Fruit fly (Drosophila melanogaster) whole organism, embryonic: Measurements from ENCODE around the gene CG43295.

Source experiments
- Bgb ChIP-seq: fragments of 200-800 bp; sonication (Bioruptor generic); IDR thresholded peaks from 2 replicates; pipeline ENCODE4 v1.3.6; 2022; ENCODE audit warnings: missing biosample characterization, missing genetic modification characterization; ENCODE audit not compliant: partially characterized antibody
- CG10147 ChIP-seq: fragments of 200-800 bp; sonication (Bioruptor generic); optimal IDR thresholded peaks from 2 replicates; lab custom pipeline; 2019; ENCODE audit warnings: missing biosample characterization, mild to moderate bottlenecking, missing genetic modification characterization, moderate library complexity
- CG10654 ChIP-seq: fragments of 200-800 bp; sonication (Bioruptor generic); optimal IDR thresholded peaks from 2 replicates; lab custom pipeline; 2016; ENCODE audit warnings: missing biosample characterization, missing genetic modification characterization
- CG11247 ChIP-seq: fragments of 200-800 bp; sonication (Bioruptor generic); IDR thresholded peaks from 2 replicates; pipeline ENCODE4 v1.3.6; 2022; ENCODE audit warnings: missing biosample characterization, missing genetic modification characterization
- CG12391 ChIP-seq: fragments of 200-800 bp; sonication (Bioruptor generic); optimal IDR thresholded peaks from 3 replicates; lab custom pipeline; 2018; ENCODE audit warnings: missing biosample characterization, mild to moderate bottlenecking, missing genetic modification characterization, moderate library complexity
- CG12744 ChIP-seq: fragments of 200-800 bp; sonication (Bioruptor generic); optimal IDR thresholded peaks from 2 replicates; lab custom pipeline; 2016; ENCODE audit warnings: missing biosample characterization, missing genetic modification characterization
- CG13287 ChIP-seq: fragments of 200-800 bp; sonication (Bioruptor generic); IDR thresholded peaks from 2 replicates; pipeline ENCODE4 v1.3.6; 2022; ENCODE audit warnings: missing biosample characterization, missing genetic modification characterization; ENCODE audit not compliant: partially characterized antibody
- CG13624 ChIP-seq: fragments of 200-800 bp; sonication (Bioruptor generic); optimal IDR thresholded peaks from 2 replicates; lab custom pipeline; 2016; ENCODE audit warnings: missing biosample characterization, missing genetic modification characterization
- CG14050 ChIP-seq: fragments of 200-800 bp; sonication (Bioruptor generic); IDR thresholded peaks from 3 replicates; pipeline ENCODE4 v1.3.6; 2022; ENCODE audit warnings: missing biosample characterization, missing genetic modification characterization
- CG18011 ChIP-seq: fragments of 200-800 bp; sonication (Bioruptor generic); optimal IDR thresholded peaks from 2 replicates; lab custom pipeline; 2017; ENCODE audit warnings: missing biosample characterization, missing genetic modification characterization, mild to moderate bottlenecking, moderate library complexity, missing genotype
- CG1832 ChIP-seq: fragments of 200-800 bp; sonication (Bioruptor generic); optimal IDR thresholded peaks from 2 replicates; lab custom pipeline; 2017; ENCODE audit warnings: missing biosample characterization, mild to moderate bottlenecking, missing genetic modification characterization, inconsistent platforms
- CG3065 ChIP-seq: fragments of 200-800 bp; sonication (Bioruptor generic); optimal IDR thresholded peaks from 2 replicates; lab custom pipeline; 2016; ENCODE audit warnings: missing biosample characterization, missing genetic modification characterization
- CG31365 ChIP-seq: fragments of 200-800 bp; sonication (Bioruptor generic); optimal IDR thresholded peaks from 2 replicates; lab custom pipeline; 2018; ENCODE audit warnings: missing biosample characterization, mild to moderate bottlenecking, missing genetic modification characterization
- CG5180 ChIP-seq: fragments of 200-800 bp; sonication (Bioruptor generic); optimal IDR thresholded peaks from 3 replicates; lab custom pipeline; 2017; ENCODE audit warnings: missing biosample characterization, missing genetic modification characterization, mild to moderate bottlenecking, moderate library complexity, missing genetic modification reagents
- CG6683 ChIP-seq: fragments of 200-800 bp; sonication (Bioruptor generic); optimal IDR thresholded peaks from 2 replicates; lab custom pipeline; 2017; ENCODE audit warnings: missing biosample characterization, mild to moderate bottlenecking, missing genetic modification characterization, missing genetic modification reagents
- CG6854 ChIP-seq: fragments of 200-800 bp; sonication (Bioruptor generic); optimal IDR thresholded peaks from 3 replicates; lab custom pipeline; 2017; ENCODE audit warnings: missing biosample characterization, mild to moderate bottlenecking, missing genetic modification characterization
- CG7357 ChIP-seq: fragments of 200-800 bp; sonication (Bioruptor generic); IDR thresholded peaks from 3 replicates; pipeline ENCODE4 v1.3.6; 2022; ENCODE audit warnings: missing biosample characterization, missing genetic modification characterization
- CrebB ChIP-seq: fragments of 200-800 bp; sonication (Bioruptor generic); optimal IDR thresholded peaks from 3 replicates; lab custom pipeline; 2018; ENCODE audit warnings: missing biosample characterization, mild to moderate bottlenecking, missing genetic modification characterization
- Dfd ChIP-seq, 2 experiments: fragments of >200 bp; optimal IDR thresholded peaks; 2 replicates each; lab custom pipeline; 2017; ENCODE audit warnings: missing biosample characterization in 2 of 2, missing genetic modification characterization in 2 of 2
- Dp ChIP-seq: fragments of 200-800 bp; sonication (Bioruptor generic); optimal IDR thresholded peaks from 2 replicates; lab custom pipeline; 2018; ENCODE audit warnings: missing biosample characterization, mild to moderate bottlenecking, missing genetic modification characterization, moderate library complexity
- Dref ChIP-seq: fragments of 200-800 bp; sonication (Bioruptor generic); IDR thresholded peaks from 2 replicates; pipeline ENCODE4 v1.3.6; 2022; ENCODE audit warnings: missing biosample characterization, missing genetic modification characterization
- Elba2 ChIP-seq: fragments of 200-800 bp; sonication (Bioruptor generic); optimal IDR thresholded peaks from 3 replicates; lab custom pipeline; 2016; ENCODE audit warnings: missing biosample characterization, missing genetic modification characterization
- H2.0 ChIP-seq: fragments of 200-800 bp; sonication (Bioruptor generic); IDR thresholded peaks from 2 replicates; pipeline ENCODE4 v1.3.6; 2022; ENCODE audit warnings: missing biosample characterization, missing genetic modification characterization
- Hey ChIP-seq: fragments of 200-800 bp; sonication (Bioruptor generic); optimal IDR thresholded peaks from 3 replicates; lab custom pipeline; 2018; ENCODE audit warnings: missing biosample characterization, mild to moderate bottlenecking, missing genetic modification characterization
- HmgZ ChIP-seq: fragments of 200-800 bp; sonication (Bioruptor generic); optimal IDR thresholded peaks from 2 replicates; lab custom pipeline; 2018; ENCODE audit warnings: missing biosample characterization, mild to moderate bottlenecking, missing genetic modification characterization
- Lhr ChIP-seq: fragments of 200-800 bp; sonication (Bioruptor generic); optimal IDR thresholded peaks from 3 replicates; lab custom pipeline; 2017; ENCODE audit warnings: mild to moderate bottlenecking, missing biosample characterization, missing genetic modification reagents, missing genetic modification characterization
- Mes4 ChIP-seq: fragments of 200-800 bp; sonication (Bioruptor generic); optimal IDR thresholded peaks from 2 replicates; lab custom pipeline; 2016; ENCODE audit warnings: missing biosample characterization, missing genetic modification characterization
- Oaz ChIP-seq: fragments of 200-800 bp; sonication (Bioruptor generic); IDR thresholded peaks from 2 replicates; pipeline ENCODE4 v1.3.6; 2022; ENCODE audit warnings: missing biosample characterization, missing genetic modification characterization
- amos ChIP-seq: fragments of 200-800 bp; sonication (Bioruptor generic); IDR thresholded peaks from 2 replicates; pipeline ENCODE4 v1.3.6; 2022; ENCODE audit warnings: missing biosample characterization, missing genetic modification characterization; ENCODE audit not compliant: partially characterized antibody
- bbx ChIP-seq: fragments of 200-800 bp; sonication (Bioruptor generic); IDR thresholded peaks from 2 replicates; pipeline ENCODE4 v1.3.6; 2022; ENCODE audit warnings: missing biosample characterization, missing genetic modification characterization; ENCODE audit not compliant: partially characterized antibody
- cato ChIP-seq: fragments of 200-800 bp; sonication (Bioruptor generic); optimal IDR thresholded peaks from 2 replicates; lab custom pipeline; 2016; ENCODE audit warnings: missing biosample characterization, missing genetic modification characterization, borderline replicate concordance
- da ChIP-seq: fragments of 200-800 bp; sonication (Bioruptor generic); optimal IDR thresholded peaks from 2 replicates; lab custom pipeline; 2016; ENCODE audit warnings: missing biosample characterization, missing genetic modification characterization
- dan ChIP-seq: fragments of 200-800 bp; sonication (Bioruptor generic); IDR thresholded peaks from 2 replicates; pipeline ENCODE4 v1.3.6; 2022; ENCODE audit warnings: missing biosample characterization, missing genetic modification characterization
- dati ChIP-seq: fragments of 200-800 bp; sonication (Bioruptor generic); IDR thresholded peaks from 2 replicates; pipeline ENCODE4 v1.3.6; 2022; ENCODE audit warnings: missing biosample characterization, missing genetic modification characterization
- dimm ChIP-seq: fragments of 200-800 bp; sonication (Bioruptor generic); IDR thresholded peaks from 2 replicates; pipeline ENCODE4 v1.3.6; 2022; ENCODE audit warnings: missing biosample characterization, missing genetic modification characterization
- eve ChIP-seq, 2 experiments: fragments of >200 bp; optimal IDR thresholded peaks; 2 replicates each; lab custom pipeline; 2017; ENCODE audit warnings: missing biosample characterization in 2 of 2, missing genetic modification characterization in 2 of 2
- ewg ChIP-seq: fragments of 200-800 bp; sonication (Bioruptor generic); optimal IDR thresholded peaks from 3 replicates; lab custom pipeline; 2017; ENCODE audit warnings: mild to moderate bottlenecking, missing biosample characterization, missing genetic modification reagents, missing genetic modification characterization
- gt ChIP-seq: fragments of 200-800 bp; sonication (Bioruptor generic); IDR thresholded peaks from 2 replicates; pipeline ENCODE4 v1.3.6; 2022; ENCODE audit warnings: missing biosample characterization, missing genetic modification characterization
- lmd ChIP-seq: fragments of 200-800 bp; sonication (Bioruptor generic); IDR thresholded peaks from 2 replicates; pipeline ENCODE4 v1.3.6; 2022; ENCODE audit warnings: missing biosample characterization, missing genetic modification characterization
- lola ChIP-seq, 3 experiments: fragments of >200 bp in 2 of 3; fragments of 200-800 bp in 1 of 3; sonication (Bioruptor generic) in 1 of 3; optimal IDR thresholded peaks; 2 replicates each; lab custom pipeline; 2017 to 2019; ENCODE audit warnings: missing biosample characterization in 3 of 3, missing genetic modification characterization in 3 of 3, mild to moderate bottlenecking in 1 of 3, moderate library complexity in 1 of 3
- mam ChIP-seq: fragments of 200-800 bp; sonication (Bioruptor generic); optimal IDR thresholded peaks from 3 replicates; lab custom pipeline; 2016; ENCODE audit warnings: missing biosample characterization, missing genetic modification characterization
- pb ChIP-seq: fragments of 200-800 bp; sonication (Bioruptor generic); optimal IDR thresholded peaks from 3 replicates; lab custom pipeline; 2016; ENCODE audit warnings: missing biosample characterization, missing genetic modification characterization
- rib ChIP-seq: fragments of 200-800 bp; sonication (Bioruptor generic); IDR thresholded peaks from 2 replicates; pipeline ENCODE4 v1.3.6; 2022; ENCODE audit warnings: missing biosample characterization, missing genetic modification characterization
- ro ChIP-seq: fragments of 200-800 bp; sonication (Bioruptor generic); IDR thresholded peaks from 2 replicates; pipeline ENCODE4 v1.3.6; 2022; ENCODE audit warnings: missing biosample characterization, missing genetic modification characterization
- shn ChIP-seq: fragments of 200-800 bp; sonication (Bioruptor generic); optimal IDR thresholded peaks from 3 replicates; lab custom pipeline; 2016; ENCODE audit warnings: missing biosample characterization, missing genetic modification characterization
- tin ChIP-seq: fragments of 200-800 bp; sonication (Bioruptor generic); optimal IDR thresholded peaks from 3 replicates; lab custom pipeline; 2016; ENCODE audit warnings: missing biosample characterization, missing genetic modification characterization
- toy ChIP-seq: fragments of 200-800 bp; sonication (Bioruptor generic); IDR thresholded peaks from 2 replicates; pipeline ENCODE4 v1.3.6; 2022; ENCODE audit warnings: missing biosample characterization, missing genetic modification characterization
- unpg ChIP-seq: fragments of 200-800 bp; sonication (Bioruptor generic); optimal IDR thresholded peaks from 3 replicates; lab custom pipeline; 2018; ENCODE audit warnings: missing biosample characterization, mild to moderate bottlenecking, missing genetic modification characterization, moderate library complexity
- zfh1 ChIP-seq: fragments of 200-800 bp; sonication (Bioruptor generic); IDR thresholded peaks from 3 replicates; pipeline ENCODE4 v1.3.6; 2022; ENCODE audit warnings: missing biosample characterization, missing genetic modification characterization

Gene CG43295

DNA sequence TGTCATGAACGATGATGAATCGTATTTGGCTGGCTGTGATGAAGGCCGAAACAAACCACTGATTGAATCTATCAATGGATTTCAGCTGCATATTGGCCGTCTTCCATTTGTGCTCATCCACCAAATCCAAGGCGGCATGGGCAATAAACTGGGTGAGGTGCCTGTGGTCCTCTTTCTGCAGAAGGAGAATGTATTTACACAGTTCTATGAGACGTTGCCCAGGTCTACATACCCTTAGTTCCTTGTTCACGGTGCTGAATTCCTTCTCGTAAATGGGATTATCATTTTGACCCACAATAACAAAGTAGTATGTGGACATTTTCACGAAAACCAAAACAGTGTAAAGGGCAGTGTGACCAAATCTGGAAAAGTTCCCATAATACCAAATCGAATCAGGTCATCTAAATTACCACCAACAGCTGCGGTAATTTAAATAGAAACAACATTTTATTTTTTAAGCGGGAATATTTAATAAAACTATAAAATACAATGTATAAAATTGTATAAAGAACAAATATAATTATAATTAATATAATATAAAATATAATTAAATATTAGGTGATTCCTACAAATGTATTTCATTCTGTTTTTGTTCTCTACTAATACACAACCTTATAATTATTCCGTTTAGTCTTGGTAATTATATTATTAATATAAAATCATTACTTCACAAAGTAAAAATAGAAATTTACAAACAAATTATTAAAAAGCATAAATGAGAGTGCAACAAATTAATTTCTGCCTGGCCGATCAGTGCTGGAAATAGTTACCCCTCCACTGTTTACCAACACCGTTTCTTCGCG lies 25.8 kb downstream of the CG43295 start, which contains the start of the genes Trs20 and elg1 (continued):
- peak; percentile 4 for TF ChIP-seq Elba2 (GFP tag; lab: Kevin White, UChicago)
- no peak for TF ChIP-seq shn (GFP tag; lab: Kevin White, UChicago)
- no peak for TF ChIP-seq CG1832
- no peak; the same call in 2 of the 3 replicates for TF ChIP-seq zfh1 (GFP tag; lab: Robert Waterston, UW)
- TF ChIP-seq CG13624 (GFP tag; lab: Kevin White, UChicago), result no peak
- TF ChIP-seq CG18011, result no peak
- TF ChIP-seq pb (GFP tag; lab: Kevin White, UChicago), result no peak
- no peak for TF ChIP-seq Oaz (GFP tag; lab: Robert Waterston, UW)
- peak; percentile 7 for TF ChIP-seq mam (GFP tag; lab: Kevin White, UChicago)
- TF ChIP-seq rib (GFP tag; lab: Robert Waterston, UW), result 0 out of 2 replicates have a peak, but pooled peaks have one; percentile 32
- TF ChIP-seq toy (GFP tag; lab: Robert Waterston, UW), result no peak
- TF ChIP-seq da (GFP tag; lab: Kevin White, UChicago), result no peak
- TF ChIP-seq Dfd (GFP tag; optimal IDR thresholded peaks at IDR 0.05; lab: Kevin White, UChicago), result no peak
- no peak for TF ChIP-seq Mes4
- peak; percentile 44 for TF ChIP-seq CG10654 (GFP tag; lab: Kevin White, UChicago)
- no peak for TF ChIP-seq CG5180
- TF ChIP-seq dan (GFP tag; lab: Robert Waterston, UW), result no peak
- peak; percentile 84 for TF ChIP-seq CG12391 (tag; lab: Kevin White, UChicago)
- peak in 1 of 3 experiments; percentile 61 for TF ChIP-seq lola (GFP tag; optimal IDR thresholded peaks at IDR 0.05; lab: Kevin White, UChicago)
- no peak for TF ChIP-seq CG31365 (tag; lab: Kevin White, UChicago)
- peak; percentile 7 for TF ChIP-seq CG10147 (GFP tag; lab: Kevin White, UChicago)
- no peak for TF ChIP-seq amos
- TF ChIP-seq bbx (GFP tag; lab: Robert Waterston, UW), result 0 out of 2 replicates have a peak, but pooled peaks have one; percentile 11
- no peak for TF ChIP-seq CG14050 (GFP tag; lab: Robert Waterston, UW)
- TF ChIP-seq CG7357 (GFP tag; lab: Robert Waterston, UW), result no peak
- TF ChIP-seq unpg (GFP tag; lab: Kevin White, UChicago), result peak; percentile 30
- peak; percentile 79 for TF ChIP-seq Dp (GFP tag; lab: Kevin White, UChicago)
- TF ChIP-seq cato (GFP tag; lab: Kevin White, UChicago), result peak; percentile 15
- no peak for TF ChIP-seq dimm (GFP tag; lab: Robert Waterston, UW)
- no peak for TF ChIP-seq gt (GFP tag; lab: Robert Waterston, UW)
- no peak for TF ChIP-seq CG11247 (GFP tag; lab: Robert Waterston, UW)
- TF ChIP-seq Hey (tag; lab: Kevin White, UChicago), result no peak
- no peak for TF ChIP-seq ro (GFP tag; lab: Robert Waterston, UW)
- TF ChIP-seq dati (GFP tag; lab: Robert Waterston, UW), result no peak
- TF ChIP-seq CG12744 (GFP tag; lab: Kevin White, UChicago), result no peak
- no peak for TF ChIP-seq CrebB (tag; lab: Kevin White, UChicago)
- peak; percentile 24 for TF ChIP-seq tin (GFP tag; lab: Kevin White, UChicago)
- no peak for TF ChIP-seq ewg (GFP tag; lab: Kevin White, UChicago)
- TF ChIP-seq CG6683 (GFP tag; lab: Kevin White, UChicago), result peak; percentile 10
- TF ChIP-seq HmgZ (tag; lab: Kevin White, UChicago), result peak; percentile 10
- TF ChIP-seq Lhr (GFP tag; lab: Kevin White, UChicago), result no peak
- TF ChIP-seq CG3065 (GFP tag; lab: Kevin White, UChicago), result no peak
- TF ChIP-seq H2.0, result no peak; the same call in 1 of the 2 replicates
- TF ChIP-seq CG6854 (GFP tag; lab: Kevin White, UChicago), result peak; percentile 37
- TF ChIP-seq CG13287 (GFP tag; lab: Robert Waterston, UW), result no peak; the same call in 1 of the 2 replicates
- no peak for TF ChIP-seq eve (GFP tag; optimal IDR thresholded peaks at IDR 0.05; lab: Kevin White, UChicago)
- 0 out of 2 replicates have a peak, but pooled peaks have one; percentile 7 for TF ChIP-seq Bgb (GFP tag; lab: Robert Waterston, UW)
- TF ChIP-seq lmd (GFP tag; lab: Robert Waterston, UW), result no peak
- no peak for TF ChIP-seq Dref
